Worm (Caenorhabditis elegans) whole organism, L3 larva: ENCODE data around the gene Y54E2A.9.

Experiments used
- R02D3.7 ChIP-seq: fragments of 150-350 bp; optimal IDR thresholded peaks from 2 replicates; lab custom pipeline; 2014; ENCODE audit warnings: missing biosample characterization, missing genetic modification characterization
- ZK546.5 ChIP-seq: sonication (generic microtip); optimal IDR thresholded peaks from 2 replicates; lab custom pipeline; 2017; ENCODE audit warnings: missing biosample characterization, missing genetic modification characterization
- aly-2 ChIP-seq: fragments of 150-350 bp; optimal IDR thresholded peaks from 2 replicates; lab custom pipeline; 2014; ENCODE audit warnings: missing biosample characterization, missing genetic modification characterization
- ceh-16 ChIP-seq: sonication (generic microtip); optimal IDR thresholded peaks from 2 replicates; lab custom pipeline; 2017; ENCODE audit warnings: missing biosample characterization, missing genetic modification characterization
- ceh-28 ChIP-seq: fragments of 150-350 bp; optimal IDR thresholded peaks from 2 replicates; lab custom pipeline; 2014; ENCODE audit warnings: missing biosample characterization, missing genetic modification reagents, missing genetic modification characterization
- ceh-82 ChIP-seq: fragments of 150-350 bp; optimal IDR thresholded peaks from 2 replicates; lab custom pipeline; 2014; ENCODE audit warnings: missing biosample characterization, missing genetic modification characterization
- ceh-9 ChIP-seq: sonication (generic microtip); optimal IDR thresholded peaks from 2 replicates; lab custom pipeline; 2018; ENCODE audit warnings: missing biosample characterization, missing genetic modification characterization
- daf-12 ChIP-seq: fragments of 150-350 bp; optimal IDR thresholded peaks from 2 replicates; lab custom pipeline; 2014; ENCODE audit warnings: missing biosample characterization, missing genetic modification reagents, missing genetic modification characterization
- egl-27 ChIP-seq: sonication (generic microtip); optimal IDR thresholded peaks from 4 replicates; lab custom pipeline; 2017; ENCODE audit warnings: missing biosample characterization, missing genetic modification reagents, missing genetic modification characterization
- egl-5 ChIP-seq: fragments of 150-350 bp; optimal IDR thresholded peaks from 2 replicates; lab custom pipeline; 2017; ENCODE audit warnings: missing biosample characterization, missing genetic modification reagents, missing genetic modification characterization, inconsistent platforms
- elt-1 ChIP-seq: fragments of 150-350 bp; optimal IDR thresholded peaks from 2 replicates; lab custom pipeline; 2014; ENCODE audit warnings: missing biosample characterization, missing genetic modification characterization
- elt-2 ChIP-seq: sonication (generic microtip); optimal IDR thresholded peaks from 2 replicates; lab custom pipeline; 2016; ENCODE audit warnings: missing genetic modification reagents, mild to moderate bottlenecking, missing genetic modification characterization, missing compliant biosample characterization
- elt-3 ChIP-seq, 3 experiments: fragments of 150-350 bp in 1 of 3; sonication (generic microtip) in 2 of 3; optimal IDR thresholded peaks; 2 replicates in 2 of 3; 4 replicates in 1 of 3; lab custom pipeline; 2014 to 2017; ENCODE audit warnings: missing biosample characterization in 3 of 3, missing genetic modification characterization in 3 of 3
- eor-1 ChIP-seq, 2 experiments: fragments of 150-350 bp; optimal IDR thresholded peaks; 2 replicates each; lab custom pipeline; 2014 to 2018; ENCODE audit warnings: missing biosample characterization in 2 of 2, missing genetic modification characterization in 2 of 2
- fkh-10 ChIP-seq: sonication (generic microtip); optimal IDR thresholded peaks from 2 replicates; lab custom pipeline; 2017; ENCODE audit warnings: missing biosample characterization, missing genetic modification reagents, missing genetic modification characterization
- fos-1 ChIP-seq: fragments of 150-350 bp; optimal IDR thresholded peaks from 2 replicates; lab custom pipeline; 2014; ENCODE audit warnings: missing biosample characterization, missing genetic modification characterization
- hmg-11 ChIP-seq: sonication (generic microtip); optimal IDR thresholded peaks from 2 replicates; lab custom pipeline; 2016; ENCODE audit warnings: missing genetic modification characterization, missing compliant biosample characterization
- jun-1 ChIP-seq: fragments of 150-350 bp; optimal IDR thresholded peaks from 2 replicates; lab custom pipeline; 2014; ENCODE audit warnings: missing biosample characterization, missing genetic modification reagents, missing genetic modification characterization
- lsy-12 ChIP-seq: sonication (generic microtip); optimal IDR thresholded peaks from 2 replicates; lab custom pipeline; 2016; ENCODE audit warnings: mild to moderate bottlenecking, missing genetic modification characterization, missing compliant biosample characterization
- mdl-1 ChIP-seq: fragments of 150-350 bp; optimal IDR thresholded peaks from 2 replicates; lab custom pipeline; 2014; ENCODE audit warnings: missing biosample characterization, missing genetic modification characterization
- mml-1 ChIP-seq: fragments of 150-350 bp; sonication (generic microtip); optimal IDR thresholded peaks from 3 replicates; lab custom pipeline; 2014; ENCODE audit warnings: missing biosample characterization, missing genetic modification characterization
- nfya-1 ChIP-seq: sonication (generic microtip); optimal IDR thresholded peaks from 2 replicates; lab custom pipeline; 2017; ENCODE audit warnings: missing genetic modification characterization, mild to moderate bottlenecking, missing compliant biosample characterization, antibody characterized with exemption, moderate library complexity; ENCODE audit not compliant: insufficient read depth
- nhr-12 ChIP-seq: fragments of 150-350 bp; optimal IDR thresholded peaks from 2 replicates; lab custom pipeline; 2014; ENCODE audit warnings: missing biosample characterization, missing genetic modification characterization
- nhr-23 ChIP-seq: fragments of 150-350 bp; optimal IDR thresholded peaks from 2 replicates; lab custom pipeline; 2014; ENCODE audit warnings: missing biosample characterization, missing genetic modification reagents, missing genetic modification characterization
- nhr-237 ChIP-seq: fragments of 150-350 bp; optimal IDR thresholded peaks from 2 replicates; lab custom pipeline; 2014; ENCODE audit warnings: missing biosample characterization, missing genetic modification characterization
- nhr-25 ChIP-seq: sonication (generic microtip); optimal IDR thresholded peaks from 2 replicates; lab custom pipeline; 2017; ENCODE audit warnings: missing biosample characterization, missing genetic modification characterization
- nhr-28 ChIP-seq: fragments of 150-350 bp; optimal IDR thresholded peaks from 2 replicates; lab custom pipeline; 2014; ENCODE audit warnings: missing biosample characterization, missing genetic modification characterization
- nhr-43 ChIP-seq: sonication (generic microtip); optimal IDR thresholded peaks from 2 replicates; lab custom pipeline; 2016; ENCODE audit warnings: mild to moderate bottlenecking, missing genetic modification characterization, missing compliant biosample characterization; ENCODE audit not compliant: poor library complexity, severe bottlenecking
- nhr-76 ChIP-seq: fragments of 150-350 bp; sonication (generic microtip); optimal IDR thresholded peaks from 5 replicates; lab custom pipeline; 2014; ENCODE audit warnings: missing biosample characterization, missing genetic modification characterization
- nhr-77 ChIP-seq: fragments of 150-350 bp; optimal IDR thresholded peaks from 2 replicates; lab custom pipeline; 2014; ENCODE audit warnings: missing biosample characterization, missing genetic modification characterization
- pha-4 ChIP-seq: fragments of 150-350 bp; optimal IDR thresholded peaks from 2 replicates; lab custom pipeline; 2014; ENCODE audit warnings: missing biosample characterization, missing genetic modification reagents, missing genetic modification characterization
- pqm-1 ChIP-seq: fragments of 150-350 bp; optimal IDR thresholded peaks from 2 replicates; lab custom pipeline; 2017; ENCODE audit warnings: missing biosample characterization, missing genetic modification characterization, inconsistent platforms
- sea-2 ChIP-seq: fragments of 150-350 bp; sonication (generic microtip); optimal IDR thresholded peaks from 4 replicates; lab custom pipeline; 2014; ENCODE audit warnings: missing biosample characterization, missing genetic modification reagents, missing genetic modification characterization
- skn-1 ChIP-seq: fragments of 150-350 bp; optimal IDR thresholded peaks from 2 replicates; lab custom pipeline; 2014; ENCODE audit warnings: missing biosample characterization, missing genetic modification characterization
- snpc-4 ChIP-seq: fragments of 150-350 bp; optimal IDR thresholded peaks from 2 replicates; lab custom pipeline; 2014; ENCODE audit warnings: missing biosample characterization, missing genetic modification characterization
- tbx-2 ChIP-seq: sonication (generic microtip); optimal IDR thresholded peaks from 2 replicates; lab custom pipeline; 2016; ENCODE audit warnings: mild to moderate bottlenecking, missing genetic modification characterization, missing compliant biosample characterization
- unc-39 ChIP-seq: sonication (generic microtip); optimal IDR thresholded peaks from 4 replicates; lab custom pipeline; 2017; ENCODE audit warnings: missing biosample characterization, missing genetic modification characterization
- unc-62 ChIP-seq: fragments of 150-350 bp; sonication (generic microtip); optimal IDR thresholded peaks from 4 replicates; lab custom pipeline; 2014; ENCODE audit warnings: missing biosample characterization, missing genetic modification reagents, missing genetic modification characterization
- zag-1 ChIP-seq: fragments of 150-350 bp; optimal IDR thresholded peaks from 2 replicates; lab custom pipeline; 2014; ENCODE audit warnings: missing biosample characterization, missing genetic modification characterization
- ztf-11 ChIP-seq: fragments of 150-350 bp; optimal IDR thresholded peaks from 2 replicates; lab custom pipeline; 2014; ENCODE audit warnings: missing biosample characterization, missing genetic modification characterization
- ztf-4 ChIP-seq: fragments of 150-350 bp; optimal IDR thresholded peaks from 2 replicates; lab custom pipeline; 2014; ENCODE audit warnings: missing biosample characterization, missing genetic modification characterization

The Y54E2A.9 gene

DNA sequence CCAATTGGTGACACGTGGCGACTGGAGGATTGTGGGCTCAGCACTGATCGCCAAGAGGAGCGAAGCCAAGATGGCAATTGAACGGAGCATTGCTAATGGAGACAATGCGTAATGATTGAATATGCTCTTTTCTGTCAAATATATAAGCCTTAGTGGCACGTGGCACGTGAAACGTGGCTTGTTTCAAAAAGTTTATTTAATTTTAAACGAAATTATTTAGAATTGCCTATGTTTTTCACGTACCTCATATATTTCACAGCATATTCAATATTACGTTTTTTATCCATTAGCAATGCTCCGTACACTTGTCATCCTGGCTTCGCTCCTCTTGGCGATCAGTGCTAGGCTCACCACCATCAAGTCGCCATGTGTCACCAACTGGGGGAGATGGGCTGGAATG lies at the start of gene Y54E2A.9:
Gene Y54E2A.9 (minus strand): TSS at position 101 of the 400 bp plus-strand sequence.
- no peak for TF ChIP-seq ztf-4 (tag; lab: Kevin White, UChicago)
- TF ChIP-seq tbx-2 (tag; lab: Kevin White, UChicago), result no peak
- TF ChIP-seq egl-5 (tag; lab: Kevin White, UChicago), result no peak
- TF ChIP-seq zag-1 (tag; lab: Kevin White, UChicago), result no peak
- no peak for TF ChIP-seq nhr-43 (tag; lab: Kevin White, UChicago)
- TF ChIP-seq unc-62 (GFP tag; lab: Kevin White, UChicago), result no peak
- no peak for TF ChIP-seq fkh-10 (GFP tag; lab: Kevin White, UChicago)
- TF ChIP-seq nhr-237 (tag; lab: Kevin White, UChicago), result no peak
- no peak for TF ChIP-seq nhr-76 (tag; lab: Kevin White, UChicago)
- TF ChIP-seq nhr-77 (tag; lab: Kevin White, UChicago), result no peak
- no peak for TF ChIP-seq elt-3 (tag; optimal IDR thresholded peaks at IDR 0.05; lab: Kevin White, UChicago)
- TF ChIP-seq ceh-82 (tag; lab: Kevin White, UChicago), result no peak
- TF ChIP-seq aly-2 (tag; lab: Kevin White, UChicago), result no peak
- TF ChIP-seq elt-1 (tag; lab: Kevin White, UChicago), result no peak
- no peak for TF ChIP-seq unc-39 (tag; lab: Kevin White, UChicago)
- no peak for TF ChIP-seq eor-1 (tag; optimal IDR thresholded peaks at IDR 0.05; lab: Kevin White, UChicago)
- no peak for TF ChIP-seq hmg-11
- TF ChIP-seq, all 47 proteins: peak for 0

DNA sequence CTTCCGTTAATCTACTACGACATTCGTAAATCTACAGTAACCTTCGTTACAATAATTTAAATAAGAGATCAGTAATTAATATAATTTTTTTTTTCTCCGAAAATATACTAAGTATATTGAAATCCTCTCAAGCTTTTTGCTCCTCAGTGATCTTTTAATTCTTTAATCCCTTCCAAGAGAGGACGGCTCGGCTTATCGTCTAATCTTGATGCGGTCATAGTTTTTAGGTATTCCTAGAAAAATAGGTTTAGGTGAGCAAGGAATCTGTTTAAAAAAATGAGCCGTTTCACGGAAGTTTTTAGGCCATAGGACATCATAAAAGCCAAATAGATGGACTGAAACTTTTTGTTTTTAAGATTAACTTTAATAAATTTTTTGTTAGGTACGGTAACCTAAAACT lies 46.2 kb upstream of the Y54E2A.9 start:
- TF ChIP-seq nhr-23 (tag; lab: Kevin White, UChicago) (no peak), aly-2 (tag; lab: Kevin White, UChicago) (no peak), nhr-43 (tag; lab: Kevin White, UChicago) (no peak), nhr-12 (tag; lab: Kevin White, UChicago) (no peak), tbx-2 (tag; lab: Kevin White, UChicago) (no peak), fkh-10 (GFP tag; lab: Kevin White, UChicago) (no peak), ceh-82 (tag; lab: Kevin White, UChicago) (no peak), elt-3 (tag; optimal IDR thresholded peaks at IDR 0.05; lab: Kevin White, UChicago) (no peak), pqm-1 (tag; lab: Kevin White, UChicago) (no peak), eor-1 (tag; optimal IDR thresholded peaks at IDR 0.05; lab: Kevin White, UChicago) (no peak), nhr-77 (tag; lab: Kevin White, UChicago) (no peak), pha-4 (tag; lab: Kevin White, UChicago) (no peak), ztf-4 (tag; lab: Kevin White, UChicago) (no peak), ceh-16 (tag; lab: Kevin White, UChicago) (no peak), fos-1 (no peak), nhr-76 (tag; lab: Kevin White, UChicago) (no peak), ceh-28 (tag; lab: Kevin White, UChicago) (no peak), nhr-25 (no peak), lsy-12 (tag; lab: Kevin White, UChicago) (no peak)
- TF ChIP-seq, all 47 proteins: peak for 0

DNA sequence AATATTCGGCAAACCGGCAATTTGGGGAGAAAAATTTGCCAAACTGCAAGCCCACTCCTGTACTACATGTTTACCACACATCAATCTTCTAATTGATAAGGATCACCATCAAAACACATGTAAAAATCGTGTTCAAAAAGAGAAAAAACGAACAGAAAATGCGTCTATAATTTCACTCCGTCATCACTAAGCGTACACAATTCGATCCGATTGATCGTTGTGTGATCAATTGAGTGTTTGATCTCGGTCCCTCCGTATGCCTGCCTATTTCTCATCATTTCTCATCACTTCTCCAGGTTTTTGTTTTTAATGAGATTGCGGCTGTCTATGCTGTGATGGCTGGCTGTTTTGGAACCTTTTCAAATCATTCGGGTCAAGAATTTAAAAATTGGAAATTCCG lies 39.6 kb upstream of the Y54E2A.9 start:
- TF ChIP-seq ztf-11 (tag; lab: Kevin White, UChicago) (no peak), ceh-16 (tag; lab: Kevin White, UChicago) (no peak), nfya-1 (tag; lab: Kevin White, UChicago) (peak; percentile 23), nhr-43 (tag; lab: Kevin White, UChicago) (peak; percentile 75)

DNA sequence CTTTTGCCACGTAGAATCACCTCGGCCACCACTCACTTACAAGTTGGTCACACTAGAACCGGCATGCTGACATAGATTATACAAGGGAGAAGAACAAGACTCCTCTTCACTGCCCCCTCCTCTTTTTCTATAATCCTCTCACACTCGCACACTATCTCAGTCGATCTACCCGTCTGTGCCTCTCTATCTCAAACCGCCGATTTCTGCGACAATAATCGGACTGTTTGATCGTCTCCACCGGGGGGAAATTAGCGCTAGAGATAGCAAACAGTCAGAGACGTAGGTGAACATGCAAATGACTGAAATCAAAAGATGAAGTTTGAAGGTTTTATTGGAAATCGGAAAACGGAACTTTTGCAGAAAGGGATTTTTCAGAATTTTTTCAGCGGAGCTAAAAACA lies 36.6 kb upstream of the Y54E2A.9 start:
- TF ChIP-seq fos-1 (no peak), daf-12 (tag; lab: Kevin White, UChicago) (no peak), ceh-9 (no peak), hmg-11 (no peak), nhr-12 (tag; lab: Kevin White, UChicago) (no peak), ceh-16 (tag; lab: Kevin White, UChicago) (no peak), lsy-12 (tag; lab: Kevin White, UChicago) (peak; percentile 35), nhr-77 (tag; lab: Kevin White, UChicago) (no peak), zag-1 (tag; lab: Kevin White, UChicago) (no peak), mml-1 (tag; lab: Kevin White, UChicago) (no peak), tbx-2 (tag; lab: Kevin White, UChicago) (no peak), jun-1 (tag; lab: Kevin White, UChicago) (peak; percentile 53), R02D3.7 (tag; lab: Kevin White, UChicago) (no peak), mdl-1 (tag; lab: Kevin White, UChicago) (no peak), pha-4 (tag; lab: Kevin White, UChicago) (peak; percentile 88), skn-1 (peak; percentile 56), elt-2 (tag; lab: Kevin White, UChicago) (peak; percentile 79), ztf-11 (tag; lab: Kevin White, UChicago) (no peak), nhr-23 (tag; lab: Kevin White, UChicago) (peak; percentile 94), ceh-82 (tag; lab: Kevin White, UChicago) (peak; percentile 30), snpc-4 (no peak), ceh-28 (tag; lab: Kevin White, UChicago) (peak; percentile 55), eor-1 (tag; optimal IDR thresholded peaks at IDR 0.05; lab: Kevin White, UChicago) (no peak), elt-3 (tag; optimal IDR thresholded peaks at IDR 0.05; lab: Kevin White, UChicago) (no peak), nhr-43 (tag; lab: Kevin White, UChicago) (peak; percentile 62), ztf-4 (tag; lab: Kevin White, UChicago) (no peak), nhr-28 (tag; lab: Kevin White, UChicago) (no peak), elt-1 (tag; lab: Kevin White, UChicago) (peak; percentile 71), ZK546.5 (tag; lab: Kevin White, UChicago) (no peak), egl-27 (no peak), nhr-25 (peak; percentile 95), sea-2 (GFP tag; lab: Kevin White, UChicago) (no peak), nfya-1 (tag; lab: Kevin White, UChicago) (peak; percentile 37)
